Fruit fly (Drosophila melanogaster) whole organism, adult: ENCODE results near the gene rdx.

Experiments
- CG11617 ChIP-seq: fragments of 200-800 bp; sonication (Bioruptor generic); optimal IDR thresholded peaks from 2 replicates; lab custom pipeline; 2017; ENCODE audit warnings: mild to moderate bottlenecking, missing biosample characterization, missing genetic modification reagents, missing genetic modification characterization
- CG12768 ChIP-seq: fragments of 200-800 bp; sonication (Bioruptor generic); optimal IDR thresholded peaks from 2 replicates; lab custom pipeline; 2017; ENCODE audit warnings: missing biosample characterization, missing genetic modification characterization, mild to moderate bottlenecking, moderate library complexity, missing genetic modification reagents
- CG14711 ChIP-seq: fragments of 200-800 bp; sonication (Bioruptor generic); optimal IDR thresholded peaks from 2 replicates; lab custom pipeline; 2018; ENCODE audit warnings: missing biosample characterization, mild to moderate bottlenecking, missing genetic modification characterization, moderate library complexity
- Clk ChIP-seq: fragments of 200-800 bp; sonication (Bioruptor generic); optimal IDR thresholded peaks from 2 replicates; lab custom pipeline; 2017; ENCODE audit warnings: missing biosample characterization, missing genetic modification characterization
- Crg-1 ChIP-seq: fragments of 200-800 bp; sonication (Bioruptor generic); optimal IDR thresholded peaks from 2 replicates; lab custom pipeline; 2016; ENCODE audit warnings: missing biosample characterization, missing genetic modification characterization
- Mnt ChIP-seq: fragments of 200-800 bp; sonication (Bioruptor generic); optimal IDR thresholded peaks from 2 replicates; lab custom pipeline; 2016; ENCODE audit warnings: missing biosample characterization, mild to moderate bottlenecking, missing genetic modification characterization
- bab1 ChIP-seq: fragments of 200-800 bp; sonication (Bioruptor generic); optimal IDR thresholded peaks from 3 replicates; lab custom pipeline; 2019; ENCODE audit warnings: missing biosample characterization, mild to moderate bottlenecking, missing genetic modification characterization, moderate library complexity
- pad ChIP-seq: fragments of 200-800 bp; sonication (Bioruptor generic); optimal IDR thresholded peaks from 3 replicates; lab custom pipeline; 2017; ENCODE audit warnings: missing biosample characterization, missing genetic modification characterization, mild to moderate bottlenecking, moderate library complexity, missing genetic modification reagents
- tj ChIP-seq: fragments of 200-800 bp; sonication (Bioruptor generic); optimal IDR thresholded peaks from 3 replicates; lab custom pipeline; 2017; ENCODE audit warnings: missing biosample characterization, mild to moderate bottlenecking, missing genetic modification characterization, moderate library complexity

dm6 chr3R:14044361-14044860, 12.6 kb upstream of the rdx start:
- TF ChIP-seq bab1 (GFP tag; lab: Kevin White, UChicago), result no peak
- TF ChIP-seq CG11617, result no peak
- TF ChIP-seq CG14711 (tag; lab: Kevin White, UChicago), result no peak
- no peak for TF ChIP-seq Clk
- TF ChIP-seq pad (GFP tag; lab: Kevin White, UChicago), result no peak
- TF ChIP-seq Crg-1 (GFP tag; lab: Kevin White, UChicago), result no peak
- no peak for TF ChIP-seq Mnt
- no peak for TF ChIP-seq tj (GFP tag; lab: Kevin White, UChicago)
- TF ChIP-seq CG12768 (GFP tag; lab: Kevin White, UChicago), result no peak
